Worm (Caenorhabditis elegans) whole organism, L4 larva: ENCODE results near the gene T09E8.4.
A peak's percentile ranks its signal among the peaks of the same experiment; 100 is the strongest.
"Not testable (repeated sequence)": the region's sequence is repeated elsewhere in the genome, so short reads cannot be mapped to it uniquely, and the experiment has no call there.

ENCODE experiments used
- R02D3.7 ChIP-seq: fragments of 150-350 bp; sonication (generic microtip); optimal IDR thresholded peaks from 3 replicates; lab custom pipeline; 2014; ENCODE audit warnings: missing biosample characterization, missing genetic modification characterization
- ZK337.2 ChIP-seq: fragments of 200-800 bp; sonication (Bioruptor generic); IDR thresholded peaks from 2 replicates; pipeline ENCODE4 v1.3.6; 2022; ENCODE audit warnings: missing genetic modification reagents, missing genetic modification characterization, missing compliant biosample characterization
- dmd-6 ChIP-seq: fragments of 200-800 bp; sonication (Bioruptor generic); IDR thresholded peaks from 2 replicates; pipeline ENCODE4 v1.3.6; 2022; ENCODE audit warnings: missing genetic modification reagents, missing genetic modification characterization, missing compliant biosample characterization
- egl-43 ChIP-seq: fragments of 200-800 bp; sonication (Bioruptor generic); IDR thresholded peaks from 2 replicates; pipeline ENCODE4 v1.3.6; 2022; ENCODE audit warnings: missing genetic modification reagents, missing genetic modification characterization, missing compliant biosample characterization
- hlh-11 ChIP-seq: fragments of 200-800 bp; sonication (Bioruptor generic); optimal IDR thresholded peaks from 2 replicates; lab custom pipeline; 2018; ENCODE audit warnings: mild to moderate bottlenecking, missing genetic modification characterization, missing compliant biosample characterization
- lin-1 ChIP-seq: fragments of 200-800 bp; sonication (Bioruptor generic); IDR thresholded peaks from 2 replicates; pipeline ENCODE4 v1.3.6; 2022; ENCODE audit warnings: missing genetic modification reagents, missing genetic modification characterization, missing compliant biosample characterization
- mdl-1 ChIP-seq, 2 experiments: fragments of 150-350 bp in 1 of 2; sonication (generic microtip) in 1 of 2; optimal IDR thresholded peaks; 2 replicates each; lab custom pipeline; 2014 to 2017; ENCODE audit warnings: missing biosample characterization in 2 of 2, missing genetic modification characterization in 2 of 2
- mxl-3 ChIP-seq: fragments of 200-800 bp; sonication (Bioruptor generic); optimal IDR thresholded peaks from 2 replicates; lab custom pipeline; 2018; ENCODE audit warnings: mild to moderate bottlenecking, missing genetic modification characterization, missing compliant biosample characterization
- nhr-28 ChIP-seq: fragments of 150-350 bp; optimal IDR thresholded peaks from 2 replicates; lab custom pipeline; 2014; ENCODE audit warnings: missing biosample characterization, missing genetic modification characterization
- php-3 ChIP-seq: fragments of 200-800 bp; sonication (Bioruptor generic); IDR thresholded peaks from 2 replicates; pipeline ENCODE4 v1.3.6; 2022; ENCODE audit warnings: missing genetic modification reagents, missing genetic modification characterization, missing compliant biosample characterization
- pqm-1 ChIP-seq: sonication (generic microtip); optimal IDR thresholded peaks from 2 replicates; lab custom pipeline; 2017; ENCODE audit warnings: missing biosample characterization, missing genetic modification characterization
- sdz-12 ChIP-seq: fragments of 200-800 bp; sonication (Bioruptor generic); optimal IDR thresholded peaks from 2 replicates; lab custom pipeline; 2018; ENCODE audit warnings: mild to moderate bottlenecking, missing genetic modification characterization, missing compliant biosample characterization

T09E8.4 gene

DNA sequence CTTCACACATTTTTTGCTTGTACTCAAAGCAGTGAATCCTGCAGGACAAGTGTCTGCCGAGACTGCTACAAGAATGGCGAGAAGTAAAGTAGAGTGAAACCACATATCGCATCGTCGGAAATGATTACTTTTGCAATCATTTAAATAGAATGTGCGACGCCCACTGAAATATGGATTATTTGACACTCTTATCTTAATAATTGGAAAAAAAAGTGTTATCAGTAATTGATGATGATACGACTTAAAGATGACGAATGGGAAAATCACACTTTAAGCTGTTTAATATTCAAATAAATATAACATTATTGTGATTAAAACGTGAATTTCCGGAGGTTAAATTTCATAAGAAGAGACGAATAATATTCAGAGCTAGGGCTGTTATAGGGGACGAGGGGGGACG, 46.1 kb downstream of the T09E8.4 start, which contains the start of gene clec-41:
Gene clec-41, minus strand, starts transcription at position 147 of the 400 bp plus-strand sequence.
- TF ChIP-seq mxl-3 (GFP tag; lab: Kevin White, UChicago) (peak; percentile 31), php-3 (GFP tag; lab: Robert Waterston, UW) (peak; percentile 34; the same call in 1 of the 2 replicates), R02D3.7 (tag; lab: Kevin White, UChicago) (no peak), dmd-6 (GFP tag; lab: Robert Waterston, UW) (peak; percentile 82), nhr-28 (tag; lab: Kevin White, UChicago) (peak; percentile 67), pqm-1 (peak; percentile 91), egl-43 (no peak), lin-1 (GFP tag; lab: Robert Waterston, UW) (peak; percentile 85)
- TF ChIP-seq, all 104 proteins: peak for 6

DNA sequence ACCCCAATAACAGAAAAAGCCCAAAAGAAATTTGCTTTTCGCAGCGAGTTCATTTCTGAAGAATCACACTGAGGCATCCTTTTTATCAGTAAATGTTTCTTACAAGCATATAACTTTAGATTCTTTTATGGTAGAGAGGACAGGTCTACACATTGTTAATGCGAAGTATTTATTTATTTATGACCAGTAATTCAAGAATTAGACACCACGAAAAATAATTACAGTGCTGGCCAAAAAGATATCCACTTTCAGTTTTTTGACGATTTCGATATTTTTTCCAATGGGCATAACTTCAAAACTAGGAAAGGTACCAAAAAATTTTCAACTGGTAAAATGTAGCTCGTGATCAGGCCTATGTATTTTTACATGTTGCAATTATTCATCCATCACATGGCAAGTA, 49.3 kb downstream of the T09E8.4 start, which contains the start of gene clec-225:
Gene clec-225, minus strand, starts transcription at position 101 of the 400 bp plus-strand sequence.
- TF ChIP-seq hlh-11; egl-43; sdz-12 (GFP tag; lab: Kevin White, UChicago): not testable (repeated sequence)

DNA sequence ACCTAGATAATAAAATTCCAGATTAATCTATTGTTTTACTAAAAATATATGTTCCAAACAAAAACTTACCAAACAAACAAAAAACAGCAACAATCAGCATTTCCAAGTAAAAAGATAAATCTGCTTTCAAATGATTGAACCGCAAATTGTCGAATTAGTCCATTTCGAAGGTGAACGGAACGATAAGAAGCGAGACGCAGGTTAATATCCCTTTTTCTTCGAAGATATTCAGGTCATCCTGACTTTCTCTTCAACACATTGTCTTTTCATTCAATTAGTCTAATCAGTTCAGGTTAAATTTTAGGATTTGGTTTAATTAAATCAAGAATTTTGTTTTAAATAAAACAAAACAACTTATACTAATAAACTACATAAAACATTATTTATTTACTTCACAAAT, 50.7 kb downstream of the T09E8.4 start, which contains the start of gene B0365.9:
Gene B0365.9, minus strand, starts transcription at position 186 of the 400 bp plus-strand sequence.
- TF ChIP-seq mdl-1 (tag; optimal IDR thresholded peaks at IDR 0.05; lab: Kevin White, UChicago), result no peak
- no peak for TF ChIP-seq R02D3.7 (tag; lab: Kevin White, UChicago)
- TF ChIP-seq hlh-11, result no peak
- TF ChIP-seq ZK337.2 (GFP tag; lab: Robert Waterston, UW), result no peak
